Worm (Caenorhabditis elegans) whole organism, L4/young adult: ENCODE data around the gene clpp-1.

ENCODE experiments used
- W03F9.2 ChIP-seq: fragments of 150-350 bp; optimal IDR thresholded peaks from 2 replicates; lab custom pipeline; 2014; ENCODE audit warnings: missing biosample characterization, missing genetic modification characterization
- dao-5 ChIP-seq: sonication (generic microtip); optimal IDR thresholded peaks from 2 replicates; lab custom pipeline; 2016; ENCODE audit warnings: missing genotype, missing genetic modification characterization, moderate library complexity, missing compliant biosample characterization
- him-1 ChIP-seq: sonication (generic microtip); optimal IDR thresholded peaks from 2 replicates; lab custom pipeline; 2016; ENCODE audit warnings: missing genotype, missing genetic modification reagents, missing genetic modification characterization, missing compliant biosample characterization

The clpp-1 gene

ce11 chrII:10261261-10261660 lies 41.4 kb downstream of the clpp-1 start:
- TF ChIP-seq dao-5 (tag; lab: Kevin White, UChicago) (no peak), him-1 (no peak), W03F9.2 (tag; lab: Kevin White, UChicago) (no peak)

DNA sequence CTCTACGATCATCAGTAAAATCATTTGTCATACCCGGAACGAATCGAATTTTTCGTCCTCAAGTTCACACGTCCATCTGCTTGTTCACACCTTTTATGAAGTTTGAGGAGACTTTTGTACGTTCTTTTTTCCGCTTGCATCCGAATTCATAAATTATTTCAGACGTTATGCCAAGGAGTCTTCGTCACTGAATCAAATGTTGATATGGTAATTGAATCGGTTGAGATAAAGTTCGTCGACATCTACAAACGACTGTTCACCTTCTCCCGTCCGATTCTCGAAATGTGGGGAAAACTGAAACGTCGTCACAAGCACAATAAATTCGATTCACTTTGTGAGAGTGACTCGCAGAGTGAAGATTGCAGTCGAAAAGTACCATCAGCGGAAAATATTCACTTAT lies 50.6 kb downstream of the clpp-1 start:
- TF ChIP-seq dao-5 (tag; lab: Kevin White, UChicago) (no peak), W03F9.2 (tag; lab: Kevin White, UChicago) (no peak), him-1 (no peak)

ce11 chrII:10250966-10251365 lies 51.7 kb downstream of the clpp-1 start, which contains the start of gene F54B3.1:
Gene F54B3.1 (plus strand): TSS chrII:10251266.
- TF ChIP-seq W03F9.2 (tag; lab: Kevin White, UChicago) (no peak), dao-5 (tag; lab: Kevin White, UChicago) (no peak), him-1 (no peak)
